Fruit fly (Drosophila melanogaster) whole organism, embryonic: ENCODE measurements around the gene PGAP1.

Experiments used
- Abd-B ChIP-seq: fragments of 200-800 bp; sonication (Bioruptor generic); optimal IDR thresholded peaks from 2 replicates; lab custom pipeline; 2018; ENCODE audit warnings: missing biosample characterization, mild to moderate bottlenecking, missing genetic modification characterization, moderate library complexity
- Blimp-1 ChIP-seq: fragments of 200-800 bp; sonication (Bioruptor generic); optimal IDR thresholded peaks from 3 replicates; lab custom pipeline; 2018; ENCODE audit warnings: missing biosample characterization, missing genetic modification characterization, mild to moderate bottlenecking, moderate library complexity, missing genetic modification reagents
- CG10366 ChIP-seq: fragments of 200-800 bp; sonication (Bioruptor generic); IDR thresholded peaks from 2 replicates; pipeline ENCODE4 v1.3.6; 2022; ENCODE audit warnings: missing biosample characterization, missing genetic modification characterization
- CG10431 ChIP-seq: fragments of 200-800 bp; sonication (Bioruptor generic); optimal IDR thresholded peaks from 3 replicates; lab custom pipeline; 2018; ENCODE audit warnings: missing biosample characterization, mild to moderate bottlenecking, missing genetic modification characterization
- CG10543 ChIP-seq: fragments of 200-800 bp; sonication (Bioruptor generic); optimal IDR thresholded peaks from 3 replicates; lab custom pipeline; 2017; ENCODE audit warnings: missing biosample characterization, mild to moderate bottlenecking, missing genetic modification characterization, moderate library complexity
- CG11723 ChIP-seq: fragments of 200-800 bp; sonication (Bioruptor generic); optimal IDR thresholded peaks from 2 replicates; lab custom pipeline; 2017; ENCODE audit warnings: missing biosample characterization, mild to moderate bottlenecking, missing genetic modification characterization
- CG13296 ChIP-seq: fragments of 200-800 bp; sonication (Bioruptor generic); optimal IDR thresholded peaks from 3 replicates; lab custom pipeline; 2018; ENCODE audit warnings: missing biosample characterization, mild to moderate bottlenecking, missing genetic modification characterization
- CG13424 ChIP-seq: fragments of 200-800 bp; sonication (Bioruptor generic); optimal IDR thresholded peaks from 2 replicates; lab custom pipeline; 2019; ENCODE audit warnings: missing biosample characterization, mild to moderate bottlenecking, missing genetic modification characterization, moderate library complexity
- CG18011 ChIP-seq: fragments of 200-800 bp; sonication (Bioruptor generic); optimal IDR thresholded peaks from 2 replicates; lab custom pipeline; 2017; ENCODE audit warnings: missing biosample characterization, missing genetic modification characterization, mild to moderate bottlenecking, moderate library complexity, missing genotype
- CG18619 ChIP-seq: fragments of 200-800 bp; sonication (Bioruptor generic); optimal IDR thresholded peaks from 3 replicates; lab custom pipeline; 2017; ENCODE audit warnings: missing biosample characterization, mild to moderate bottlenecking, missing genetic modification characterization
- CG2875 ChIP-seq: fragments of 200-800 bp; sonication (Bioruptor generic); optimal IDR thresholded peaks from 2 replicates; lab custom pipeline; 2017; ENCODE audit warnings: missing biosample characterization, mild to moderate bottlenecking, missing genetic modification characterization, missing genetic modification reagents
- CG3065 ChIP-seq: fragments of 200-800 bp; sonication (Bioruptor generic); optimal IDR thresholded peaks from 2 replicates; lab custom pipeline; 2016; ENCODE audit warnings: missing biosample characterization, missing genetic modification characterization
- CG31224 ChIP-seq: fragments of 200-800 bp; sonication (Bioruptor generic); IDR thresholded peaks from 2 replicates; pipeline ENCODE4 v1.3.6; 2022; ENCODE audit warnings: missing biosample characterization, missing genetic modification characterization
- CG4282 ChIP-seq: fragments of 200-800 bp; sonication (Bioruptor generic); optimal IDR thresholded peaks from 2 replicates; lab custom pipeline; 2016; ENCODE audit warnings: missing biosample characterization, missing genetic modification characterization
- CG6791 ChIP-seq: fragments of 200-800 bp; sonication (Bioruptor generic); IDR thresholded peaks from 3 replicates; pipeline ENCODE4 v1.3.6; 2022; ENCODE audit warnings: missing biosample characterization, missing genetic modification characterization; ENCODE audit not compliant: partially characterized antibody
- CG7372 ChIP-seq: fragments of 200-800 bp; sonication (Bioruptor generic); IDR thresholded peaks from 2 replicates; pipeline ENCODE4 v1.3.6; 2022; ENCODE audit warnings: missing biosample characterization, missing genetic modification characterization
- CG8388 ChIP-seq: fragments of 200-800 bp; sonication (Bioruptor generic); optimal IDR thresholded peaks from 2 replicates; lab custom pipeline; 2019; ENCODE audit warnings: missing biosample characterization, mild to moderate bottlenecking, missing genetic modification characterization, moderate library complexity
- CG8944 ChIP-seq: fragments of 200-800 bp; sonication (Bioruptor generic); optimal IDR thresholded peaks from 3 replicates; lab custom pipeline; 2016; ENCODE audit warnings: missing biosample characterization, missing genetic modification characterization
- CG9437 ChIP-seq: fragments of 200-800 bp; sonication (Bioruptor generic); optimal IDR thresholded peaks from 2 replicates; lab custom pipeline; 2018; ENCODE audit warnings: missing biosample characterization, mild to moderate bottlenecking, missing genetic modification characterization
- Dad ChIP-seq: fragments of 200-800 bp; sonication (Bioruptor generic); optimal IDR thresholded peaks from 3 replicates; lab custom pipeline; 2016; ENCODE audit warnings: missing biosample characterization, missing genetic modification characterization
- Dek ChIP-seq: fragments of 200-800 bp; sonication (Bioruptor generic); optimal IDR thresholded peaks from 3 replicates; lab custom pipeline; 2019; ENCODE audit warnings: missing biosample characterization, mild to moderate bottlenecking, missing genetic modification characterization, moderate library complexity
- Ets65A ChIP-seq: fragments of 200-800 bp; sonication (Bioruptor generic); peaks from one replicate; lab custom pipeline; 2016; ENCODE audit warnings: missing biosample characterization, missing genetic modification characterization
- Fer2 ChIP-seq: fragments of 200-800 bp; sonication (Bioruptor generic); optimal IDR thresholded peaks from 2 replicates; lab custom pipeline; 2018; ENCODE audit warnings: missing biosample characterization, mild to moderate bottlenecking, missing genetic modification characterization, moderate library complexity
- H15 ChIP-seq: fragments of 200-800 bp; sonication (Bioruptor generic); IDR thresholded peaks from 3 replicates; pipeline ENCODE4 v1.3.6; 2022; ENCODE audit warnings: missing biosample characterization, missing genetic modification characterization
- HLH54F ChIP-seq: fragments of 200-800 bp; sonication (Bioruptor generic); optimal IDR thresholded peaks from 3 replicates; lab custom pipeline; 2016; ENCODE audit warnings: missing biosample characterization, missing genetic modification characterization
- Hey ChIP-seq: fragments of 200-800 bp; sonication (Bioruptor generic); optimal IDR thresholded peaks from 3 replicates; lab custom pipeline; 2018; ENCODE audit warnings: missing biosample characterization, mild to moderate bottlenecking, missing genetic modification characterization
- Hr3 ChIP-seq: fragments of 200-800 bp; sonication (Bioruptor generic); optimal IDR thresholded peaks from 3 replicates; lab custom pipeline; 2016; ENCODE audit warnings: missing biosample characterization, missing genetic modification characterization
- Hr39 ChIP-seq: fragments of >200 bp; optimal IDR thresholded peaks from 2 replicates; lab custom pipeline; 2017
- Lpt ChIP-seq: fragments of >200 bp; optimal IDR thresholded peaks from 2 replicates; lab custom pipeline; 2018; ENCODE audit warnings: missing biosample characterization, missing genetic modification characterization
- Med ChIP-seq: fragments of 200-800 bp; sonication (Bioruptor generic); peaks from one replicate; lab custom pipeline; 2016; ENCODE audit warnings: missing biosample characterization, missing genetic modification characterization, mild to moderate bottlenecking, inconsistent platforms, moderate library complexity
- NC2β ChIP-seq: fragments of 200-800 bp; sonication (Bioruptor generic); optimal IDR thresholded peaks from 2 replicates; lab custom pipeline; 2016; ENCODE audit warnings: missing biosample characterization, missing genetic modification characterization
- Nf-YA ChIP-seq: fragments of 200-800 bp; sonication (Bioruptor generic); IDR thresholded peaks from 2 replicates; pipeline ENCODE4 v1.3.6; 2022; ENCODE audit warnings: missing biosample characterization, missing genetic modification characterization
- Oaz ChIP-seq: fragments of 200-800 bp; sonication (Bioruptor generic); IDR thresholded peaks from 2 replicates; pipeline ENCODE4 v1.3.6; 2022; ENCODE audit warnings: missing biosample characterization, missing genetic modification characterization
- Oli ChIP-seq: fragments of 200-800 bp; sonication (Bioruptor generic); optimal IDR thresholded peaks from 2 replicates; lab custom pipeline; 2018; ENCODE audit warnings: missing biosample characterization, mild to moderate bottlenecking, missing genetic modification characterization, moderate library complexity
- Poxn ChIP-seq: fragments of 200-800 bp; sonication (Bioruptor generic); IDR thresholded peaks from 2 replicates; pipeline ENCODE4 v1.3.6; 2022; ENCODE audit warnings: missing biosample characterization, missing genetic modification characterization
- Sin3A ChIP-seq: fragments of >200 bp; optimal IDR thresholded peaks from 2 replicates; lab custom pipeline; 2018
- Sry-β ChIP-seq: fragments of 200-800 bp; sonication (Bioruptor generic); optimal IDR thresholded peaks from 2 replicates; lab custom pipeline; 2018; ENCODE audit warnings: missing biosample characterization, mild to moderate bottlenecking, missing genetic modification characterization, moderate library complexity
- ash1 ChIP-seq: fragments of 200-800 bp; sonication (Bioruptor generic); optimal IDR thresholded peaks from 2 replicates; lab custom pipeline; 2018; ENCODE audit warnings: missing biosample characterization, mild to moderate bottlenecking, missing genetic modification characterization
- croc ChIP-seq: fragments of 200-800 bp; sonication (Bioruptor generic); conservative IDR thresholded peaks from 3 replicates; pipeline ENCODE4 v1.3.6; 2022; ENCODE audit warnings: missing biosample characterization, missing genetic modification characterization
- ewg ChIP-seq: fragments of 200-800 bp; sonication (Bioruptor generic); optimal IDR thresholded peaks from 3 replicates; lab custom pipeline; 2017; ENCODE audit warnings: mild to moderate bottlenecking, missing biosample characterization, missing genetic modification reagents, missing genetic modification characterization
- ftz-f1 ChIP-seq: fragments of 200-800 bp; sonication (Bioruptor generic); optimal IDR thresholded peaks from 2 replicates; lab custom pipeline; 2016; ENCODE audit warnings: missing biosample characterization, missing genetic modification characterization
- h ChIP-seq: fragments of >200 bp; optimal IDR thresholded peaks from 2 replicates; lab custom pipeline; 2017
- ken ChIP-seq: fragments of 200-800 bp; sonication (Bioruptor generic); IDR thresholded peaks from 3 replicates; pipeline ENCODE4 v1.3.6; 2022; ENCODE audit warnings: missing biosample characterization, missing genetic modification characterization
- kni ChIP-seq: fragments of 200-800 bp; sonication (Bioruptor generic); optimal IDR thresholded peaks from 3 replicates; lab custom pipeline; 2017; ENCODE audit warnings: mild to moderate bottlenecking, missing biosample characterization, missing genetic modification reagents, missing genetic modification characterization
- oc ChIP-seq: fragments of 200-800 bp; sonication (Bioruptor generic); optimal IDR thresholded peaks from 2 replicates; lab custom pipeline; 2018; ENCODE audit warnings: missing biosample characterization, mild to moderate bottlenecking, missing genetic modification characterization, moderate library complexity
- p53 ChIP-seq: fragments of 200-800 bp; sonication (Bioruptor generic); optimal IDR thresholded peaks from 2 replicates; lab custom pipeline; 2016; ENCODE audit warnings: missing biosample characterization, missing genetic modification characterization
- pb ChIP-seq: fragments of 200-800 bp; sonication (Bioruptor generic); optimal IDR thresholded peaks from 3 replicates; lab custom pipeline; 2016; ENCODE audit warnings: missing biosample characterization, missing genetic modification characterization
- pfk ChIP-seq: fragments of 200-800 bp; sonication (Bioruptor generic); optimal IDR thresholded peaks from 2 replicates; lab custom pipeline; 2018; ENCODE audit warnings: missing biosample characterization, mild to moderate bottlenecking, missing genetic modification characterization, moderate library complexity
- salm ChIP-seq: fragments of 200-800 bp; sonication (Bioruptor generic); optimal IDR thresholded peaks from 2 replicates; lab custom pipeline; 2018; ENCODE audit warnings: missing biosample characterization, mild to moderate bottlenecking, missing genetic modification characterization
- wek ChIP-seq: fragments of 200-800 bp; sonication (Bioruptor generic); optimal IDR thresholded peaks from 3 replicates; lab custom pipeline; 2018; ENCODE audit warnings: missing biosample characterization, mild to moderate bottlenecking, missing genetic modification characterization, moderate library complexity
- zf30C ChIP-seq: fragments of 200-800 bp; sonication (Bioruptor generic); optimal IDR thresholded peaks from 3 replicates; lab custom pipeline; 2018; ENCODE audit warnings: missing biosample characterization, mild to moderate bottlenecking, missing genetic modification characterization

PGAP1 gene

DNA sequence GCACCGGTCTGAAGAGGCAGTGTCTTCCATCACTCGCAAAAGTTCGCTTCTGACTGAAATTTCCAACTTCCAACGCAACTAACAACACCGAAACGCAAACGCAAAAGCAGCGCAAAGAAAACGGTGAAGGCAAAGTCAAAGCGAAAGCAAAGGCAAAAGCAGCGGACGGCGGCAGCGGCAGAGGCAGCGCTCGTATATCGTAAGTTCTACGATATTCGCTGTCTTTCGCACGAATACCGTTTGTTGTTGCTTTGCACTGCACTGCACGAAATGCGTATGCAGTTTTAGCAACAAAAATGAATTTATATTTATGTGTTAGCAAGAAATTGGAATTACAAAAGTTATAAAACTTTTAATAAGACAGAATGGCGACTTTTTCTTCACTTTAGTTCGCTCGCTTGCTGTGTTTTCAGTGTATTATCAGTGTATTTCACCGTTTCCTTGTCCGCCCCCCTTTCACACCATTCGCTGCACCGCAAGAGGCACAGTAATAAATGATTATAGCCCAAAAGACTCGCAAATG is 40.8 kb downstream of the PGAP1 start, which contains the start of gene OtopLa (continued):
- TF ChIP-seq salm (tag; lab: Kevin White, UChicago) (peak; percentile 78), Hr39 (lab: Kevin White, UChicago) (no peak), Poxn (0 out of 2 replicates have a peak, but pooled peaks have one; percentile 15), CG13424 (tag; lab: Kevin White, UChicago) (peak; percentile 85), Oli (tag; lab: Kevin White, UChicago) (peak; percentile 85), Med (GFP tag; lab: Kevin White, UChicago) (peak; percentile 97), HLH54F (GFP tag; lab: Kevin White, UChicago) (peak; percentile 52), croc (peak; percentile 79), ash1 (GFP tag; lab: Kevin White, UChicago) (no peak), CG10366 (GFP tag; lab: Robert Waterston, UW) (peak; percentile 87), Abd-B (GFP tag; lab: Kevin White, UChicago) (peak; percentile 78), Hey (tag; lab: Kevin White, UChicago) (no peak), CG10431 (GFP tag; lab: Kevin White, UChicago) (peak; percentile 50), CG18619 (peak; percentile 67), CG11723 (GFP tag; lab: Kevin White, UChicago) (peak; percentile 60), Dad (GFP tag; lab: Kevin White, UChicago) (peak; percentile 84), CG9437 (GFP tag; lab: Kevin White, UChicago) (peak; percentile 73), CG31224 (peak; percentile 58; the same call in 1 of the 2 replicates), pb (GFP tag; lab: Kevin White, UChicago) (peak; percentile 77), CG8944 (GFP tag; lab: Kevin White, UChicago) (peak; percentile 72), Oaz (GFP tag; lab: Robert Waterston, UW) (peak; percentile 69), Lpt (GFP tag; lab: Kevin White, UChicago) (no peak), CG10543 (GFP tag; lab: Kevin White, UChicago) (peak; percentile 43), pfk (no peak), Sry-β (GFP tag; lab: Kevin White, UChicago) (no peak), Ets65A (peak; percentile 97), NC2β (GFP tag; lab: Kevin White, UChicago) (peak; percentile 78), Nf-YA (peak; percentile 84), CG3065 (peak; percentile 34), Fer2 (tag; lab: Kevin White, UChicago) (peak; percentile 57), Dek (tag; lab: Kevin White, UChicago) (peak; percentile 69), CG8388 (GFP tag; lab: Kevin White, UChicago) (peak; percentile 81), h (lab: Kevin White, UChicago) (no peak), CG6791 (GFP tag; lab: Robert Waterston, UW) (no peak), CG7372 (GFP tag; lab: Robert Waterston, UW) (peak; percentile 69; the same call in 1 of the 2 replicates), ken (GFP tag; lab: Robert Waterston, UW) (peak; percentile 89), CG4282 (no peak), Blimp-1 (peak; percentile 85), zf30C (GFP tag; lab: Kevin White, UChicago) (peak; percentile 74), ftz-f1 (GFP tag; lab: Kevin White, UChicago) (no peak), CG13296 (GFP tag; lab: Kevin White, UChicago) (peak; percentile 72), kni (GFP tag; lab: Kevin White, UChicago) (no peak), CG2875 (GFP tag; lab: Kevin White, UChicago) (peak; percentile 84), oc (tag; lab: Kevin White, UChicago) (peak; percentile 84), p53 (GFP tag; lab: Kevin White, UChicago) (peak; percentile 11), CG18011 (peak; percentile 20), H15 (GFP tag; lab: Robert Waterston, UW) (peak; percentile 76; the same call in 2 of the 3 replicates), Sin3A (lab: Kevin White, UChicago) (no peak), Hr3 (GFP tag; lab: Kevin White, UChicago) (peak; percentile 71), wek (peak; percentile 58), ewg (GFP tag; lab: Kevin White, UChicago) (peak; percentile 74)
